Worm (Caenorhabditis elegans): ENCODE data around the gene hel-1.

DNA sequence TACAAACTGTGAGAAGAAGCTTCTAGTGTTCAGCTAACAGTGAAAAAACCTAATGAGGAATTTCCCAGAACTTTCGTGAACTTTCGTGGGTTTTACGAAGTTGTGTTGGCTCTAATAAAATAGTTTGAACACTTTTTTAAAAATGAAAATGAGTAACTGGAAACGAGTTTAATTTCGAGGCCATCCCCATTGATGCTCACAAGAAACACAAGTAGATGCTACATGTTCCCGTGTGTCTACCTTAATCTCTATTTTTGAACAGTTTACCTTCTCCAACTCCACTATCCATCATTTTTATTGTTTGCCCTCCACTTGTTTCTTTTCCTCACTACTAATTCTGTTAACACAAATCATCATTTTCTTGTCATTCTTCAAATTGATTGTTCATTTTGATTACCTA lies 5.0 kb upstream of the hel-1 start, which contains the start of gene C26D10.7:
- TF ChIP-seq nhr-11 (tag; optimal IDR thresholded peaks at IDR 0.05) (no peak), nhr-6 (tag; optimal IDR thresholded peaks at IDR 0.05) (no peak), lin-11 (tag; optimal IDR thresholded peaks at IDR 0.05) (no peak), egl-27 (tag; optimal IDR thresholded peaks at IDR 0.05) (no peak), unc-55 (GFP tag; optimal IDR thresholded peaks at IDR 0.05) (no peak)
